Fruit fly (Drosophila melanogaster): ENCODE measurements around the gene Fitm.

Fitm gene

DNA sequence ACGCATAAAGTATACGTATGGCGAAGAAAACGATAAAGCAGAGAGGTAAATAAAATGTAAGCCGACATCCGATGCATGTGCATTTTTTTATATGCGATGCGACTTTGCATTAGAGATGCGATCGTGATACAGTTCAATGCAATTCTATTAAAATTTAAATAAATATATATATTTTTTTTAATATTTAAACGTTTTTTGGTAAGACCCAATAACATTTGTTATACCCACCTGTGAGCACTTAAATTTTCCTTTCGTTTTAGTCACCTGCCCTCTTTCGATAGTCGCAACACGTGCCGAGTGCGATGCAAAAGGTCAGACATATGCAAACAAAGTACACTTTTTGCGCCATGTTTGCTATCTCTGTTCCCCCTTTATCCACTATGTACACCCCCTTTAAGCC is 17.6 kb downstream of the Fitm start (continued):
- TF ChIP-seq fd59A (GFP tag; optimal IDR thresholded peaks at IDR 0.05), result peak; percentile 40
- no peak for TF ChIP-seq Hr38 (GFP tag; optimal IDR thresholded peaks at IDR 0.05)
- peak; percentile 63 for TF ChIP-seq acj6 (GFP tag; optimal IDR thresholded peaks at IDR 0.05)
- TF ChIP-seq CG8632 (GFP tag; optimal IDR thresholded peaks at IDR 0.05), result peak; percentile 60
- no peak for TF ChIP-seq Sox102F (GFP tag; optimal IDR thresholded peaks at IDR 0.05)
- peak; percentile 38 for TF ChIP-seq CG8319 (GFP tag; optimal IDR thresholded peaks at IDR 0.05)
- TF ChIP-seq CG11762 (GFP tag; optimal IDR thresholded peaks at IDR 0.05; ENCODE audit: insufficient read depth), result peak; percentile 20
- TF ChIP-seq CG32006 (GFP tag; optimal IDR thresholded peaks at IDR 0.05), result peak; percentile 83
- no peak for TF ChIP-seq CG9139 (GFP tag; optimal IDR thresholded peaks at IDR 0.05)
- TF ChIP-seq Hr4 (GFP tag; optimal IDR thresholded peaks at IDR 0.05), result peak; percentile 35
- peak; percentile 74 for TF ChIP-seq CG8119 (GFP tag; IDR thresholded peaks at IDR 0.05)
- peak; percentile 51 for TF ChIP-seq dsx (GFP tag; optimal IDR thresholded peaks at IDR 0.05; ENCODE audit: poor library complexity, severe bottlenecking)
- TF ChIP-seq Eip75B (GFP tag; optimal IDR thresholded peaks at IDR 0.05), result peak; percentile 58
- no peak for TF ChIP-seq Hr39 (GFP tag; optimal IDR thresholded peaks at IDR 0.05)
- peak; percentile 67 for TF ChIP-seq Eip78C (GFP tag)
- TF ChIP-seq CG4318 (GFP tag; optimal IDR thresholded peaks at IDR 0.05), result no peak
- TF ChIP-seq CG34406 (GFP tag; optimal IDR thresholded peaks at IDR 0.05), result peak; percentile 78
- TF ChIP-seq Blimp-1 (GFP tag; optimal IDR thresholded peaks at IDR 0.05), result no peak
- TF ChIP-seq Ets21C (GFP tag; optimal IDR thresholded peaks at IDR 0.05), result no peak
- peak; percentile 38 for TF ChIP-seq net (GFP tag; optimal IDR thresholded peaks at IDR 0.05)
- TF ChIP-seq CG11294 (GFP tag; IDR thresholded peaks at IDR 0.05), result peak; percentile 22; the same call in 1 of the 2 replicates
- TF ChIP-seq lz (GFP tag; optimal IDR thresholded peaks at IDR 0.05), result peak; percentile 1
- no peak for TF ChIP-seq Eip93F (GFP tag; optimal IDR thresholded peaks at IDR 0.05)
- TF ChIP-seq Smox (GFP tag; optimal IDR thresholded peaks at IDR 0.05), result no peak
- TF ChIP-seq fd85E (GFP tag; optimal IDR thresholded peaks at IDR 0.05), result no peak
- TF ChIP-seq dac (GFP tag; optimal IDR thresholded peaks at IDR 0.05), result peak; percentile 43

DNA sequence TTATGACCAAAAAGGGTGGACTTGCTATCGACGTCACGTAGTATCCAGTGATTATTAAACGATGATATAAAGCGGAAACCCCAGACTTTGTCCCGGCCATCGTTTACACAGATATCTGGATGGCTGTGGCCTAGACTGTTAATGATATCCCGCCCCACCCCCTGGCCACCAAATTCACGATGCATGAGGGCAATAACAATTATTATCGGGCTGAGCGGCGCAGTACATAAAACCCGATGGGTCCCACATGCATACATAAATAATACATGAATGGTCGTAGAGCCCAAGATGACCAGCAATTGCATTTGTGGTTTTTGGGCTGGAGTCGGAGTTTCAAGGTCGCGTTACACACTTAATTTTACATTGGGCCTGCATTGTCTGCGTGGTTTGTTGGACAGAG is 18.3 kb downstream of the Fitm start:
- TF ChIP-seq CG6808 (GFP tag; optimal IDR thresholded peaks at IDR 0.05) (peak; percentile 25), ss (GFP tag; optimal IDR thresholded peaks at IDR 0.05) (peak in 1 of 2 experiments; percentile 27), Eip78C (GFP tag) (peak; percentile 44), Blimp-1 (GFP tag; optimal IDR thresholded peaks at IDR 0.05) (no peak), CG6163 (GFP tag; IDR thresholded peaks at IDR 0.05) (0 out of 3 replicates have a peak, but pooled peaks have one; percentile 14), Hr39 (GFP tag; optimal IDR thresholded peaks at IDR 0.05) (no peak), svp (GFP tag) (peak; percentile 25)

DNA sequence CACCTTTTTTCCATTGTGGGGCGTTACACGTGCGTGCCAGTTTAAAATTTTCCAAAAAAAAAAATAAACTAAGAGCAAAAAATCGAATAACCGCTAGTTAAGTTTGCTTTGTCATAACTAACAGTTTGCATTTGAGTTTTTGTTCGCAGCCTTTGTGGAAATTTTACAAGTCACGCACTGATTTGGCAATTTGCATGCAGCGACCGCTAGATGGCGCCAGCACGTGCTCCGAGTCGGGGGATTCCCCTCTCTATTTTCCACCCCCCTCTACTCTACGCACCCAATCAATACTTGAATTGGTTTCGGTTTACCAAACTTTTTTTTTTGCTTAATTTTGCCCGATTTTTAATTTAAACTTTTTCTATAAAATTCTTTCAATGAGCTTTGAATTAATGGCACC is 20.7 kb downstream of the Fitm start:
- TF ChIP-seq lz (GFP tag; optimal IDR thresholded peaks at IDR 0.05) (no peak), CG6854 (GFP tag; optimal IDR thresholded peaks at IDR 0.05) (no peak), CG8319 (GFP tag; optimal IDR thresholded peaks at IDR 0.05) (no peak)

DNA sequence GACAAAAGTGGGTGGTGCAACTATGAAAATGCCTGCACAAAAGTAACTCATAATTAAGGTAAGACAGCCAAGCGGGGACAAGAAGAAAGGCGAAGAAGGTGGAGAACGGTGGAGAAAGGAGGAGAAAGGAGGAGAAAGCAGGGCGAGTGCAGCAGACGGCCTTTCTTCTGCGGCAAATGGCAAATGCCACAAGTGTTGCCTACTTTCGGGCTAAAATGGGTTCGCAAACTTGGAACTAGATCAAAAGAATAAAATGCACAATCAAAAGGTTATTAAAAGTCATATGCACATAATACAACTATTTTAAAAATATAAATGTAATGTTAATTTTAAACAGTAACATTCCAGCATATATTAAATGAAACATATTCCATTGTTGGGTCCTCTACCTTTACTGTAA is 43.8 kb downstream of the Fitm start:
- TF ChIP-seq net (GFP tag; optimal IDR thresholded peaks at IDR 0.05) (no peak), CG34406 (GFP tag; optimal IDR thresholded peaks at IDR 0.05) (no peak), salr (GFP tag; optimal IDR thresholded peaks at IDR 0.05) (no peak), CG11902 (GFP tag; optimal IDR thresholded peaks at IDR 0.05) (no peak), CG8119 (GFP tag; IDR thresholded peaks at IDR 0.05) (no peak), CG3919 (GFP tag; optimal IDR thresholded peaks at IDR 0.05) (no peak), CG6276 (GFP tag; optimal IDR thresholded peaks at IDR 0.05) (no peak), CG6792 (GFP tag; optimal IDR thresholded peaks at IDR 0.05) (no peak), OdsH (GFP tag; optimal IDR thresholded peaks at IDR 0.05) (no peak)

Data from whole organism, prepupa.